Fruit fly (Drosophila melanogaster) Kc167 (cell line): ENCODE results near the gene CG14647.

Source experiments
- Myc ChIP-seq: fragments of >200 bp; optimal IDR thresholded peaks from 2 replicates; lab custom pipeline; 2017; ENCODE audit warnings: missing external identifiers
- h ChIP-seq: fragments of >200 bp; optimal IDR thresholded peaks from 3 replicates; lab custom pipeline; 2018; ENCODE audit warnings: missing external identifiers
- insv ChIP-seq: fragments of >200 bp; optimal IDR thresholded peaks from 3 replicates; lab custom pipeline; 2018; ENCODE audit warnings: missing external identifiers
- psq ChIP-seq: fragments of >200 bp; optimal IDR thresholded peaks from 2 replicates; lab custom pipeline; 2017; ENCODE audit warnings: missing external identifiers
- ttk ChIP-seq: sonication (Bioruptor generic); optimal IDR thresholded peaks from 2 replicates; lab custom pipeline; 2017; ENCODE audit warnings: missing external identifiers

- TF ChIP-seq insv (lab: Kevin White, UChicago) (no peak), Myc (no peak), h (lab: Kevin White, UChicago) (no peak), psq (lab: Kevin White, UChicago) (no peak), ttk (no peak)
Observed at dm6 chr3R:4446455-4447224, 46.3 kb downstream of the CG14647 start.
